Fruit fly (Drosophila melanogaster) whole organism, embryonic: ENCODE results near the gene CG10576.

Experiments
- Ada2b ChIP-seq: fragments of 200-800 bp; sonication (Bioruptor generic); IDR thresholded peaks from 2 replicates; pipeline ENCODE4 v1.3.6; 2022; ENCODE audit warnings: missing biosample characterization, missing genetic modification characterization
- BEAF-32 ChIP-seq: fragments of 200-800 bp; sonication (Bioruptor generic); optimal IDR thresholded peaks from 3 replicates; lab custom pipeline; 2017; ENCODE audit warnings: missing biosample characterization, missing genetic modification characterization, mild to moderate bottlenecking, moderate library complexity, missing genetic modification reagents
- BtbVII ChIP-seq: fragments of 200-800 bp; sonication (Bioruptor generic); optimal IDR thresholded peaks from 3 replicates; lab custom pipeline; 2017; ENCODE audit warnings: missing biosample characterization, mild to moderate bottlenecking, missing genetic modification characterization
- CG10462 ChIP-seq: fragments of 200-800 bp; sonication (Bioruptor generic); optimal IDR thresholded peaks from 2 replicates; lab custom pipeline; 2016; ENCODE audit warnings: missing biosample characterization, missing genetic modification characterization
- CG12155 ChIP-seq: fragments of 200-800 bp; sonication (Bioruptor generic); optimal IDR thresholded peaks from 3 replicates; lab custom pipeline; 2016; ENCODE audit warnings: missing biosample characterization, missing genetic modification characterization
- CG1233 ChIP-seq: fragments of 200-800 bp; sonication (Bioruptor generic); optimal IDR thresholded peaks from 4 replicates; lab custom pipeline; 2018; ENCODE audit warnings: missing biosample characterization, mild to moderate bottlenecking, missing genetic modification characterization
- CG13123 ChIP-seq: fragments of 200-800 bp; sonication (Bioruptor generic); optimal IDR thresholded peaks from 2 replicates; lab custom pipeline; 2016; ENCODE audit warnings: missing biosample characterization, missing genetic modification characterization
- CG17328 ChIP-seq: fragments of 200-800 bp; sonication (Bioruptor generic); IDR thresholded peaks from 2 replicates; pipeline ENCODE4 v1.3.6; 2022; ENCODE audit warnings: missing biosample characterization, missing genetic modification characterization
- CG17361 ChIP-seq: fragments of 200-800 bp; sonication (Bioruptor generic); IDR thresholded peaks from 3 replicates; pipeline ENCODE4 v1.3.6; 2022; ENCODE audit warnings: missing biosample characterization, missing genetic modification characterization
- CG17829 ChIP-seq: fragments of 200-800 bp; optimal IDR thresholded peaks from 2 replicates; lab custom pipeline; 2019; ENCODE audit warnings: missing biosample characterization, mild to moderate bottlenecking, missing genetic modification characterization, moderate library complexity
- CG30020 ChIP-seq: fragments of 200-800 bp; optimal IDR thresholded peaks from 2 replicates; lab custom pipeline; 2019; ENCODE audit warnings: missing biosample characterization, mild to moderate bottlenecking, missing genetic modification characterization, moderate library complexity
- CG33557 ChIP-seq: fragments of 200-800 bp; sonication (Bioruptor generic); optimal IDR thresholded peaks from 2 replicates; lab custom pipeline; 2019; ENCODE audit warnings: missing biosample characterization, mild to moderate bottlenecking, missing genetic modification characterization, moderate library complexity
- CG4617 ChIP-seq: fragments of 200-800 bp; sonication (Bioruptor generic); optimal IDR thresholded peaks from 3 replicates; lab custom pipeline; 2016; ENCODE audit warnings: missing biosample characterization, missing genetic modification characterization, borderline replicate concordance
- CG4820 ChIP-seq: fragments of 200-800 bp; sonication (Bioruptor generic); optimal IDR thresholded peaks from 3 replicates; lab custom pipeline; 2016; ENCODE audit warnings: missing biosample characterization, missing genetic modification characterization
- CG7963 ChIP-seq: fragments of 200-800 bp; sonication (Bioruptor generic); IDR thresholded peaks from 3 replicates; pipeline ENCODE4 v1.3.6; 2022; ENCODE audit warnings: missing biosample characterization, missing genetic modification characterization; ENCODE audit not compliant: partially characterized antibody
- CG7987 ChIP-seq: fragments of 200-800 bp; sonication (Bioruptor generic); optimal IDR thresholded peaks from 2 replicates; lab custom pipeline; 2018; ENCODE audit warnings: missing biosample characterization, mild to moderate bottlenecking, missing genetic modification characterization, moderate library complexity
- CG9215 ChIP-seq: fragments of 200-800 bp; sonication (Bioruptor generic); IDR thresholded peaks from 2 replicates; pipeline ENCODE4 v1.3.6; 2022; ENCODE audit warnings: missing biosample characterization, missing genetic modification characterization
- Dp ChIP-seq: fragments of 200-800 bp; sonication (Bioruptor generic); optimal IDR thresholded peaks from 2 replicates; lab custom pipeline; 2018; ENCODE audit warnings: missing biosample characterization, mild to moderate bottlenecking, missing genetic modification characterization, moderate library complexity
- Elba2 ChIP-seq: fragments of 200-800 bp; sonication (Bioruptor generic); optimal IDR thresholded peaks from 3 replicates; lab custom pipeline; 2016; ENCODE audit warnings: missing biosample characterization, missing genetic modification characterization
- Fer1 ChIP-seq: fragments of 200-800 bp; sonication (Bioruptor generic); optimal IDR thresholded peaks from 2 replicates; lab custom pipeline; 2017; ENCODE audit warnings: missing biosample characterization, mild to moderate bottlenecking, missing genetic modification characterization
- H15 ChIP-seq: fragments of 200-800 bp; sonication (Bioruptor generic); IDR thresholded peaks from 3 replicates; pipeline ENCODE4 v1.3.6; 2022; ENCODE audit warnings: missing biosample characterization, missing genetic modification characterization
- HmgD ChIP-seq: fragments of 200-800 bp; sonication (Bioruptor generic); optimal IDR thresholded peaks from 3 replicates; lab custom pipeline; 2016; ENCODE audit warnings: missing biosample characterization, missing genetic modification characterization
- HmgZ ChIP-seq: fragments of 200-800 bp; sonication (Bioruptor generic); optimal IDR thresholded peaks from 2 replicates; lab custom pipeline; 2018; ENCODE audit warnings: missing biosample characterization, mild to moderate bottlenecking, missing genetic modification characterization
- Lpt ChIP-seq: fragments of >200 bp; optimal IDR thresholded peaks from 2 replicates; lab custom pipeline; 2018; ENCODE audit warnings: missing biosample characterization, missing genetic modification characterization
- Mes4 ChIP-seq: fragments of 200-800 bp; sonication (Bioruptor generic); optimal IDR thresholded peaks from 2 replicates; lab custom pipeline; 2016; ENCODE audit warnings: missing biosample characterization, missing genetic modification characterization
- Mrtf ChIP-seq: fragments of 200-800 bp; sonication (Bioruptor generic); IDR thresholded peaks from 3 replicates; pipeline ENCODE4 v1.3.6; 2022; ENCODE audit warnings: missing biosample characterization, missing genetic modification characterization
- Ptx1 ChIP-seq: fragments of 200-800 bp; sonication (Bioruptor generic); IDR thresholded peaks from 2 replicates; pipeline ENCODE4 v1.3.6; 2022; ENCODE audit warnings: missing biosample characterization, missing genetic modification characterization
- Taf1 ChIP-seq: fragments of 200-800 bp; sonication (Bioruptor generic); IDR thresholded peaks from 2 replicates; pipeline ENCODE4 v1.3.6; 2022; ENCODE audit warnings: missing biosample characterization, missing genetic modification characterization
- ara ChIP-seq: fragments of 200-800 bp; sonication (Bioruptor generic); IDR thresholded peaks from 2 replicates; pipeline ENCODE4 v1.3.6; 2022; ENCODE audit warnings: missing biosample characterization, missing genetic modification characterization
- bbx ChIP-seq: fragments of 200-800 bp; sonication (Bioruptor generic); IDR thresholded peaks from 2 replicates; pipeline ENCODE4 v1.3.6; 2022; ENCODE audit warnings: missing biosample characterization, missing genetic modification characterization; ENCODE audit not compliant: partially characterized antibody
- br ChIP-seq: fragments of >200 bp; optimal IDR thresholded peaks from 2 replicates; lab custom pipeline; 2017
- bsh ChIP-seq, 2 experiments: fragments of 200-800 bp; sonication (Bioruptor generic); optimal IDR thresholded peaks; 2 replicates each; lab custom pipeline; 2017 to 2018; ENCODE audit warnings: mild to moderate bottlenecking in 2 of 2, missing biosample characterization in 2 of 2, missing genetic modification characterization in 2 of 2, moderate library complexity in 1 of 2
- dm ChIP-seq: fragments of 200-800 bp; sonication (Bioruptor generic); optimal IDR thresholded peaks from 3 replicates; lab custom pipeline; 2016; ENCODE audit warnings: missing biosample characterization, missing genetic modification characterization
- ems ChIP-seq: fragments of 200-800 bp; sonication (Bioruptor generic); optimal IDR thresholded peaks from 3 replicates; lab custom pipeline; 2016; ENCODE audit warnings: missing biosample characterization, missing genetic modification characterization
- ftz-f1 ChIP-seq: fragments of 200-800 bp; sonication (Bioruptor generic); optimal IDR thresholded peaks from 2 replicates; lab custom pipeline; 2016; ENCODE audit warnings: missing biosample characterization, missing genetic modification characterization
- grn ChIP-seq: fragments of 200-800 bp; sonication (Bioruptor generic); optimal IDR thresholded peaks from 3 replicates; lab custom pipeline; 2017; ENCODE audit warnings: missing biosample characterization, missing genetic modification characterization
- gt ChIP-seq: fragments of 200-800 bp; sonication (Bioruptor generic); IDR thresholded peaks from 2 replicates; pipeline ENCODE4 v1.3.6; 2022; ENCODE audit warnings: missing biosample characterization, missing genetic modification characterization
- hkb ChIP-seq, 2 experiments: fragments of 200-800 bp in 1 of 2; fragments of >200 bp in 1 of 2; sonication (Bioruptor generic) in 1 of 2; IDR thresholded peaks in 1 of 2; optimal IDR thresholded peaks in 1 of 2; 2 replicates each; pipeline versions ENCODE4 v1.3.6 to Lab custom; 2017 to 2022; ENCODE audit warnings: missing biosample characterization in 1 of 2, missing genetic modification characterization in 1 of 2
- inv ChIP-seq: fragments of 200-800 bp; sonication (Bioruptor generic); IDR thresholded peaks from 2 replicates; pipeline ENCODE4 v1.3.6; 2022; ENCODE audit warnings: missing biosample characterization, missing genetic modification characterization; ENCODE audit not compliant: partially characterized antibody
- jigr1 ChIP-seq: fragments of 200-800 bp; sonication (Bioruptor generic); IDR thresholded peaks from 3 replicates; pipeline ENCODE4 v1.3.6; 2022; ENCODE audit warnings: missing biosample characterization, missing genetic modification characterization
- p53 ChIP-seq: fragments of 200-800 bp; sonication (Bioruptor generic); optimal IDR thresholded peaks from 2 replicates; lab custom pipeline; 2016; ENCODE audit warnings: missing biosample characterization, missing genetic modification characterization
- pho ChIP-seq: fragments of 200-800 bp; sonication (Bioruptor generic); optimal IDR thresholded peaks from 2 replicates; lab custom pipeline; 2016; ENCODE audit warnings: missing biosample characterization, missing genetic modification characterization
- ro ChIP-seq: fragments of 200-800 bp; sonication (Bioruptor generic); IDR thresholded peaks from 2 replicates; pipeline ENCODE4 v1.3.6; 2022; ENCODE audit warnings: missing biosample characterization, missing genetic modification characterization
- sc ChIP-seq, 3 experiments: fragments of >200 bp in 2 of 3; fragments of 200-800 bp in 1 of 3; sonication (Bioruptor generic) in 1 of 3; optimal IDR thresholded peaks; 2 replicates in 2 of 3; 3 replicates in 1 of 3; lab custom pipeline; 2017; ENCODE audit warnings: mild to moderate bottlenecking in 1 of 3, missing biosample characterization in 1 of 3, missing genetic modification characterization in 1 of 3, missing genetic modification reagents in 1 of 3
- sug ChIP-seq: fragments of 200-800 bp; optimal IDR thresholded peaks from 2 replicates; lab custom pipeline; 2019; ENCODE audit warnings: missing biosample characterization, mild to moderate bottlenecking, missing genetic modification characterization, moderate library complexity
- trem ChIP-seq: fragments of 200-800 bp; optimal IDR thresholded peaks from 3 replicates; lab custom pipeline; 2019; ENCODE audit warnings: missing biosample characterization, mild to moderate bottlenecking, missing genetic modification characterization, moderate library complexity
- twi ChIP-seq: fragments of 200-800 bp; optimal IDR thresholded peaks from 2 replicates; lab custom pipeline; 2019; ENCODE audit warnings: missing biosample characterization, mild to moderate bottlenecking, missing genetic modification characterization, moderate library complexity
- wek ChIP-seq: fragments of 200-800 bp; sonication (Bioruptor generic); optimal IDR thresholded peaks from 3 replicates; lab custom pipeline; 2018; ENCODE audit warnings: missing biosample characterization, mild to moderate bottlenecking, missing genetic modification characterization, moderate library complexity

CG10576 gene

DNA sequence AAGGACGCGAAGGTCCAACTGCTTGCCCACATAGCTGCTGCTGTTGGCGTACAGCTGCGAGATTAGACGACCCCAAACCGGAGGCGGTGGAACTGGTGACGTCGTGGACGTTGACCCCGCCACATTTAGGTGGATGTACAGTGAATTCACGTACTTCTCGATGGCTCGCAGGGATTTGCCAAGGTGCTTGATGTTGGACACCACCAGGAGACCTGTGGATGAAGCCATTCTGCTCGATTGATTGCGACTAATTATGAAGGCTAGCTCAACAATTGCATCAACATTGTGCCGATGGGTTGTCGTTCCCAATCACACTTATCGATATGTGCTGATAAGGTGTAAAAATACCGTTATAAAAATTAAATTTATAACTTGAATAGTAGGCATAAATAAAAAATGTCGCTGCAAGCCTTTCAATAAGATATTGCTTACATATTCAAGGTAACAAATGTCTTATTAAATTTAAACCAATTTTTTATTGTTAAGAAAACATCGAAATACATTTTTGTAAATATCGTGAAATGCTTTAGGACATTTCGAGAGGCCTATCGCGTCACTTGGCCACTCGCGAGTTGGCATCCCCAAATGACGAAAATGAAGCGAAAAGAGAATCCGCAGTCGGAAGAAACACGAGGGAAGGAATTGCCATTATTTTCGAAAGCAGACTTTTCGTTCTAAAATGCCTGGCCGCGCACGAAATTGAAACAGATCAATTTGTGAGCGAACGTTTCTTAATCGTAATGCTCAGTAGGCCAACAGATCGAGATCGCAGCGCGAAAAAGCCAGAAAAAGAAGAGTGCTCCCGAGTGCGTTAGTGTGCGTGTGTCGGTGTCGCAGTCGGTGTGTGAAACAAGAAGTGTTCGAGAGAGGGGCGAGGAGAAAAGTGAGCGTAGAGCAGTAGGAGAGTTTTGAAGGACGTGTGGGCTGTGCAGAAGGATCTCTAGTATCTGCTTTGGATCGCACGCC lies 3.3 kb upstream of the CG10576 start, which contains the start of the genes Ppat-Dpck and scny (continued):
- peak; percentile 42 for TF ChIP-seq CG10462
- TF ChIP-seq BtbVII (GFP tag; lab: Kevin White, UChicago) = no peak
- peak; percentile 2 for TF ChIP-seq twi (tag; lab: Kevin White, UChicago)
- TF ChIP-seq BEAF-32 (GFP tag; lab: Kevin White, UChicago) = peak; percentile 98
- TF ChIP-seq CG7963 = peak; percentile 71; the same call in 2 of the 3 replicates
- TF ChIP-seq ems (GFP tag; lab: Kevin White, UChicago) = no peak
- TF ChIP-seq CG17361 (GFP tag; lab: Robert Waterston, UW) = no peak
- peak; percentile 44 for TF ChIP-seq HmgZ (tag; lab: Kevin White, UChicago)
- TF ChIP-seq Elba2 (GFP tag; lab: Kevin White, UChicago) = no peak
- TF ChIP-seq Dp (GFP tag; lab: Kevin White, UChicago) = peak; percentile 19
- peak; percentile 33 for TF ChIP-seq Fer1
- no peak for TF ChIP-seq Ptx1
- peak; percentile 54 for TF ChIP-seq grn (GFP tag; lab: Kevin White, UChicago)
- no peak for TF ChIP-seq CG7987 (GFP tag; lab: Kevin White, UChicago)
- TF ChIP-seq HmgD (GFP tag; lab: Kevin White, UChicago) = peak; percentile 5
- peak; percentile 21 for TF ChIP-seq pho (GFP tag; lab: Kevin White, UChicago)
- peak; percentile 48 for TF ChIP-seq ftz-f1 (GFP tag; lab: Kevin White, UChicago)
- TF ChIP-seq trem = peak; percentile 100
- no peak for TF ChIP-seq Lpt (GFP tag; lab: Kevin White, UChicago)
- TF ChIP-seq wek (GFP tag; lab: Kevin White, UChicago) = peak; percentile 21
- peak; percentile 86 for TF ChIP-seq bbx
- no peak for TF ChIP-seq H15 (GFP tag; lab: Robert Waterston, UW)
- peak; percentile 60 for TF ChIP-seq hkb (optimal IDR thresholded peaks at IDR 0.05; lab: Kevin White, UChicago)
- 0 out of 2 replicates have a peak, but pooled peaks have one; percentile 10 for TF ChIP-seq hkb (GFP tag; IDR thresholded peaks at IDR 0.05; lab: Robert Waterston, UW)
- no peak; the same call in 2 of the 3 replicates for TF ChIP-seq jigr1
- TF ChIP-seq br (lab: Kevin White, UChicago) = no peak
- TF ChIP-seq dm (GFP tag; lab: Kevin White, UChicago) = peak; percentile 91
- TF ChIP-seq bsh (GFP tag; optimal IDR thresholded peaks at IDR 0.05; lab: Kevin White, UChicago) = peak in 1 of 2 experiments; percentile 8
- no peak for TF ChIP-seq ro (GFP tag; lab: Robert Waterston, UW)
- no peak for TF ChIP-seq sc (optimal IDR thresholded peaks at IDR 0.05; lab: Kevin White, UChicago)
- TF ChIP-seq sc (GFP tag; optimal IDR thresholded peaks at IDR 0.05; lab: Kevin White, UChicago) = no peak
- no peak for TF ChIP-seq CG4820 (GFP tag; lab: Kevin White, UChicago)
- peak; percentile 46 for TF ChIP-seq CG30020
- TF ChIP-seq CG1233 (GFP tag; lab: Kevin White, UChicago) = no peak
- no peak for TF ChIP-seq Mrtf
- no peak for TF ChIP-seq CG9215 (GFP tag; lab: Robert Waterston, UW)
- TF ChIP-seq CG17829 = peak; percentile 59
- TF ChIP-seq CG33557 (GFP tag; lab: Kevin White, UChicago) = peak; percentile 35
- TF ChIP-seq ara (GFP tag; lab: Robert Waterston, UW) = no peak
- no peak for TF ChIP-seq p53
- TF ChIP-seq Mes4 = no peak
- no peak for TF ChIP-seq CG17328 (GFP tag; lab: Robert Waterston, UW)
- peak; percentile 30 for TF ChIP-seq CG4617 (GFP tag; lab: Kevin White, UChicago)
- TF ChIP-seq Taf1 (GFP tag; lab: Robert Waterston, UW) = 0 out of 2 replicates have a peak, but pooled peaks have one; percentile 13
- peak; percentile 50 for TF ChIP-seq sug (tag; lab: Kevin White, UChicago)
- peak; percentile 89 for TF ChIP-seq inv (GFP tag; lab: Robert Waterston, UW)
- no peak for TF ChIP-seq Ada2b (GFP tag; lab: Robert Waterston, UW)
- no peak for TF ChIP-seq CG13123 (GFP tag; lab: Kevin White, UChicago)
- TF ChIP-seq CG12155 = peak; percentile 16
- no peak for TF ChIP-seq gt (GFP tag; lab: Robert Waterston, UW)
